Fruit fly (Drosophila melanogaster) S2 (cell line): ENCODE results near the gene Sbat.

Experiments
- CG8478 ChIP-seq: fragments of >200 bp; optimal IDR thresholded peaks from 2 replicates; lab custom pipeline; 2018
- CTCF ChIP-seq, 2 experiments: fragments of >200 bp; optimal IDR thresholded peaks; 2 replicates each; lab custom pipeline; 2018

DNA sequence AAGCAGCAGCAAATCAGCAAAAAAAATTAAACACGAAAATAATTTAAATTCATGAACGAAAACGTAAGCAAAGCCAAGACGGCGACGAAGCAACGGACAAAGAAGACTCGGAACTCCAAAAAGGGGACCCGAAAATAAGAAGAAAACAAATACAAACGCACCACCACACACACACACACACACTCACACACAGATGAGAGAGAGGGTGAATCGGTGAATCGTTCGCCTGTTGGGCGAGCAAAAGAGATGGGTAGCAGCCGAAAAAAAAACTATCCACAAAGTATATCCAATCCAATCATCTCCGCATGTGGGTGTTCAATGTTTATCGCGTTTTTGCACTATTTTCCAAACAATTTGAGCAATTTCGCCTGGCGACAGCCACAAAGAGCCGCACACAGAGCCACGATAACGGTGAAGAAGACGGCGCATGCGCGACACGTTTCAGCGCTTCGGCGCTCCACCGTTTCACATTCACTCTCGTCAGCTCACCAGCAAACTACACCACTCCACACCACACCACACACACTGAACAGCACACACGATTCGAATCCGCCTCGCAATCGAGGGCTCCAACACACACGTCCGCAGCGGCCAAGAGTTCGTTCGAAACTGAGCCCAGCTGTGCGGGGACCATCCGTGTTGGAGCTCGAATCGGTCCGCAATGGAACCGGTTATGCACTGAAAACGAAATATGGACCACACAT is 48.4 kb upstream of the Sbat start, which contains the start of gene Duox:
- TF ChIP-seq CTCF (optimal IDR thresholded peaks at IDR 0.05; lab: Kevin White, UChicago) (no peak), CG8478 (lab: Kevin White, UChicago) (no peak)
